Worm (Caenorhabditis elegans) whole organism, mixed stage, embryonic: Measurements from ENCODE around the gene Y17G7B.3.

ENCODE experiments used
- blmp-1 ChIP-seq: fragments of 150-350 bp; optimal IDR thresholded peaks from 2 replicates; lab custom pipeline; 2014; ENCODE audit warnings: missing biosample characterization, missing genetic modification characterization
- cnd-1 ChIP-seq: fragments of 200-800 bp; sonication (Bioruptor generic); optimal IDR thresholded peaks from 2 replicates; lab custom pipeline; 2018; ENCODE audit warnings: mild to moderate bottlenecking, missing genetic modification characterization, missing compliant biosample characterization
- lin-13 ChIP-seq: fragments of 150-350 bp; optimal IDR thresholded peaks from 2 replicates; lab custom pipeline; 2014; ENCODE audit warnings: missing biosample characterization, missing genetic modification characterization
- nhr-237 ChIP-seq: fragments of 150-350 bp; optimal IDR thresholded peaks from 2 replicates; lab custom pipeline; 2014; ENCODE audit warnings: missing biosample characterization, missing genetic modification characterization
- pha-4 ChIP-seq: fragments of 150-350 bp; optimal IDR thresholded peaks from 2 replicates; lab custom pipeline; 2018; ENCODE audit warnings: missing biosample characterization, missing genetic modification reagents, missing genetic modification characterization
- unc-62 ChIP-seq: fragments of 150-350 bp; optimal IDR thresholded peaks from 2 replicates; lab custom pipeline; 2014; ENCODE audit warnings: missing biosample characterization, missing genetic modification reagents, missing genetic modification characterization
- ztf-11 ChIP-seq: fragments of 150-350 bp; optimal IDR thresholded peaks from 2 replicates; lab custom pipeline; 2014; ENCODE audit warnings: missing biosample characterization, missing genetic modification characterization

DNA sequence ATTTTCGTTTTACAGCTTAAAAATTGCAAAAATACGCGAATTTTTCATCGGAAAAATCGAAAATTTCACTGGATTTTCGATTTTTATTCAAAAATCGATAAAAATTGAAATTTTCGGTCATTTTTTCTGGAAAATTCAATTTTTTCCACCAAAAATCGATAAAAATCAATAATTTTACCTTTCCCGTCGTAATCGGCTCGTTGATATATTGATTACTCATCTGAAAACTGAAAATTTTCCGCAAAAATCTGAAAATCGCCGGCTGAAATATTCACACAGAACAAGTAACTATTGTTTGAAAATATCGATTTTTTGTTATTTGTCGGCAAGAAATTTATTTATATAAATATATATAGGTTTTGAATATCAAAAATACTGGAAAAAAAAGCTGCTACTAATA lies 47.7 kb downstream of the Y17G7B.3 start, which contains the start of gene cyn-16:
- no peak for TF ChIP-seq blmp-1 (tag; lab: Kevin White, UChicago)
- no peak for TF ChIP-seq unc-62 (GFP tag; lab: Kevin White, UChicago)
- TF ChIP-seq lin-13 (tag; lab: Kevin White, UChicago): no peak
- no peak for TF ChIP-seq pha-4 (tag; lab: Kevin White, UChicago)
- TF ChIP-seq nhr-237 (tag; lab: Kevin White, UChicago): no peak
- TF ChIP-seq ztf-11 (tag; lab: Kevin White, UChicago): no peak
- TF ChIP-seq cnd-1 (tag; lab: Kevin White, UChicago): no peak
